Worm (Caenorhabditis elegans) whole organism, L4 larva: Measurements from ENCODE around the gene nhr-269.

Experiments
- D1046.2 ChIP-seq: fragments of 200-800 bp; sonication (Bioruptor generic); IDR thresholded peaks from 2 replicates; pipeline ENCODE4 v1.3.6; 2022; ENCODE audit warnings: missing genetic modification characterization, missing compliant biosample characterization
- F26F4.8 ChIP-seq: fragments of 200-800 bp; sonication (Bioruptor generic); conservative IDR thresholded peaks from 2 replicates; pipeline ENCODE4 v1.3.6; 2022; ENCODE audit warnings: missing genetic modification characterization, missing compliant biosample characterization
- F37D6.2 ChIP-seq: sonication (generic microtip); optimal IDR thresholded peaks from 2 replicates; lab custom pipeline; 2016; ENCODE audit warnings: mild to moderate bottlenecking, missing genetic modification characterization, missing compliant biosample characterization
- F49E8.2 ChIP-seq: sonication (generic microtip); optimal IDR thresholded peaks from 2 replicates; lab custom pipeline; 2016; ENCODE audit warnings: missing compliant biosample characterization, mild to moderate bottlenecking, missing genetic modification characterization, borderline replicate concordance
- Y48G9A.11 ChIP-seq: fragments of 200-800 bp; sonication (Bioruptor generic); IDR thresholded peaks from 2 replicates; pipeline ENCODE4 v1.3.6; 2022; ENCODE audit warnings: missing genetic modification reagents, missing genetic modification characterization, missing compliant biosample characterization
- Y5F2A.4 ChIP-seq: fragments of 200-800 bp; sonication (Bioruptor generic); optimal IDR thresholded peaks from 2 replicates; lab custom pipeline; 2018; ENCODE audit warnings: mild to moderate bottlenecking, missing genetic modification characterization, missing compliant biosample characterization
- attf-4 ChIP-seq: sonication (generic microtip); optimal IDR thresholded peaks from 3 replicates; lab custom pipeline; 2017; ENCODE audit warnings: missing biosample characterization, missing genetic modification characterization
- ceh-44 ChIP-seq: fragments of 200-800 bp; sonication (Bioruptor generic); IDR thresholded peaks from 2 replicates; pipeline ENCODE4 v1.3.6; 2022; ENCODE audit warnings: missing genetic modification reagents, missing genetic modification characterization, missing compliant biosample characterization
- ceh-62 ChIP-seq: sonication (generic microtip); optimal IDR thresholded peaks from 2 replicates; lab custom pipeline; 2017; ENCODE audit warnings: missing biosample characterization, missing genetic modification characterization
- ces-1 ChIP-seq: fragments of 150-350 bp; sonication (generic microtip); optimal IDR thresholded peaks from 4 replicates; lab custom pipeline; 2014; ENCODE audit warnings: missing biosample characterization, missing genetic modification reagents, missing genetic modification characterization
- cey-2 ChIP-seq: sonication (generic microtip); optimal IDR thresholded peaks from 3 replicates; lab custom pipeline; 2017; ENCODE audit warnings: missing genetic modification characterization, mild to moderate bottlenecking, missing compliant biosample characterization, antibody characterized with exemption, borderline replicate concordance; ENCODE audit not compliant: insufficient read depth
- daf-19 ChIP-seq: fragments of 200-800 bp; sonication (Bioruptor generic); conservative IDR thresholded peaks from 2 replicates; pipeline ENCODE4 v1.3.6; 2022; ENCODE audit warnings: missing genetic modification characterization, missing compliant biosample characterization
- dpl-1 ChIP-seq: fragments of 150-350 bp; optimal IDR thresholded peaks from 2 replicates; lab custom pipeline; 2014; ENCODE audit warnings: missing biosample characterization, missing genetic modification reagents, missing genetic modification characterization
- duxl-1 ChIP-seq: sonication (generic microtip); optimal IDR thresholded peaks from 2 replicates; lab custom pipeline; 2016; ENCODE audit warnings: mild to moderate bottlenecking, missing genetic modification characterization, moderate library complexity, missing compliant biosample characterization; ENCODE audit not compliant: poor library complexity
- fos-1 ChIP-seq: fragments of 150-350 bp; optimal IDR thresholded peaks from 2 replicates; lab custom pipeline; 2014; ENCODE audit warnings: missing biosample characterization, missing genetic modification characterization
- hlh-11 ChIP-seq: fragments of 200-800 bp; sonication (Bioruptor generic); optimal IDR thresholded peaks from 2 replicates; lab custom pipeline; 2018; ENCODE audit warnings: mild to moderate bottlenecking, missing genetic modification characterization, missing compliant biosample characterization
- hlh-30 ChIP-seq: sonication (generic microtip); optimal IDR thresholded peaks from 2 replicates; lab custom pipeline; 2017; ENCODE audit warnings: antibody characterized with exemption, mild to moderate bottlenecking, missing genetic modification characterization, missing compliant biosample characterization; ENCODE audit not compliant: insufficient read depth
- jun-1 ChIP-seq: fragments of 150-350 bp; optimal IDR thresholded peaks from 2 replicates; lab custom pipeline; 2014; ENCODE audit warnings: missing biosample characterization, missing genetic modification reagents, missing genetic modification characterization
- lin-13 ChIP-seq: fragments of 150-350 bp; optimal IDR thresholded peaks from 2 replicates; lab custom pipeline; 2014; ENCODE audit warnings: missing biosample characterization, missing genetic modification reagents, missing genetic modification characterization
- lin-38 ChIP-seq: fragments of 200-800 bp; sonication (Bioruptor generic); IDR thresholded peaks from 2 replicates; pipeline ENCODE4 v1.3.6; 2022; ENCODE audit warnings: missing genetic modification reagents, missing genetic modification characterization, missing compliant biosample characterization
- lin-39 ChIP-seq: fragments of 150-350 bp; optimal IDR thresholded peaks from 2 replicates; lab custom pipeline; 2014; ENCODE audit warnings: missing biosample characterization, missing genetic modification reagents, missing genetic modification characterization
- lir-3 ChIP-seq: sonication (generic microtip); optimal IDR thresholded peaks from 2 replicates; lab custom pipeline; 2016; ENCODE audit warnings: mild to moderate bottlenecking, missing genetic modification characterization, missing compliant biosample characterization
- mdt-29 ChIP-seq: fragments of 200-800 bp; sonication (Bioruptor generic); IDR thresholded peaks from 2 replicates; pipeline ENCODE4 v1.3.6; 2022; ENCODE audit warnings: missing genetic modification reagents, missing genetic modification characterization, missing compliant biosample characterization
- mep-1 ChIP-seq: fragments of 150-350 bp; sonication (generic microtip); optimal IDR thresholded peaks from 3 replicates; lab custom pipeline; 2014; ENCODE audit warnings: missing biosample characterization, missing genetic modification characterization
- mxl-2 ChIP-seq: fragments of 200-800 bp; sonication (Bioruptor generic); conservative IDR thresholded peaks from 2 replicates; pipeline ENCODE4 v1.3.6; 2022; ENCODE audit warnings: missing genetic modification reagents, missing genetic modification characterization, missing compliant biosample characterization
- mxl-3 ChIP-seq: fragments of 200-800 bp; sonication (Bioruptor generic); optimal IDR thresholded peaks from 2 replicates; lab custom pipeline; 2018; ENCODE audit warnings: mild to moderate bottlenecking, missing genetic modification characterization, missing compliant biosample characterization
- nhr-28 ChIP-seq: fragments of 150-350 bp; optimal IDR thresholded peaks from 2 replicates; lab custom pipeline; 2014; ENCODE audit warnings: missing biosample characterization, missing genetic modification characterization
- nhr-41 ChIP-seq: fragments of 200-800 bp; sonication (Bioruptor generic); IDR thresholded peaks from 2 replicates; pipeline ENCODE4 v1.3.6; 2022; ENCODE audit warnings: missing genetic modification reagents, missing genetic modification characterization, missing compliant biosample characterization
- nhr-42 ChIP-seq: fragments of 200-800 bp; sonication (Bioruptor generic); IDR thresholded peaks from 2 replicates; pipeline ENCODE4 v1.3.6; 2022; ENCODE audit warnings: missing genetic modification characterization, missing compliant biosample characterization
- nhr-6 ChIP-seq: fragments of 150-350 bp; optimal IDR thresholded peaks from 2 replicates; lab custom pipeline; 2014; ENCODE audit warnings: missing biosample characterization, missing genetic modification characterization
- set-16 ChIP-seq: fragments of 200-800 bp; sonication (Bioruptor generic); IDR thresholded peaks from 2 replicates; pipeline ENCODE4 v1.3.6; 2022; ENCODE audit warnings: missing genetic modification reagents, missing genetic modification characterization, missing compliant biosample characterization
- skn-1 ChIP-seq: fragments of 150-350 bp; optimal IDR thresholded peaks from 2 replicates; lab custom pipeline; 2014; ENCODE audit warnings: missing biosample characterization, missing genetic modification characterization
- spr-3 ChIP-seq: fragments of 200-800 bp; sonication (Bioruptor generic); optimal IDR thresholded peaks from 2 replicates; lab custom pipeline; 2018; ENCODE audit warnings: mild to moderate bottlenecking, missing genetic modification characterization, missing compliant biosample characterization
- tra-1 ChIP-seq: fragments of 200-800 bp; sonication (Bioruptor generic); IDR thresholded peaks from 2 replicates; pipeline ENCODE4 v1.3.6; 2022; ENCODE audit warnings: missing genetic modification reagents, missing genetic modification characterization, missing compliant biosample characterization
- unc-130 ChIP-seq: sonication (generic microtip); optimal IDR thresholded peaks from 2 replicates; lab custom pipeline; 2016; ENCODE audit warnings: missing genetic modification reagents, missing genetic modification characterization, missing compliant biosample characterization
- vab-7 ChIP-seq: fragments of 200-800 bp; sonication (Bioruptor generic); IDR thresholded peaks from 2 replicates; pipeline ENCODE4 v1.3.6; 2022; ENCODE audit warnings: missing genetic modification reagents, missing genetic modification characterization, missing compliant biosample characterization
- zfp-3 ChIP-seq: fragments of 200-800 bp; sonication (Bioruptor generic); conservative IDR thresholded peaks from 2 replicates; pipeline ENCODE4 v1.3.6; 2022; ENCODE audit warnings: missing genetic modification reagents, missing genetic modification characterization, missing compliant biosample characterization

Gene nhr-269

DNA sequence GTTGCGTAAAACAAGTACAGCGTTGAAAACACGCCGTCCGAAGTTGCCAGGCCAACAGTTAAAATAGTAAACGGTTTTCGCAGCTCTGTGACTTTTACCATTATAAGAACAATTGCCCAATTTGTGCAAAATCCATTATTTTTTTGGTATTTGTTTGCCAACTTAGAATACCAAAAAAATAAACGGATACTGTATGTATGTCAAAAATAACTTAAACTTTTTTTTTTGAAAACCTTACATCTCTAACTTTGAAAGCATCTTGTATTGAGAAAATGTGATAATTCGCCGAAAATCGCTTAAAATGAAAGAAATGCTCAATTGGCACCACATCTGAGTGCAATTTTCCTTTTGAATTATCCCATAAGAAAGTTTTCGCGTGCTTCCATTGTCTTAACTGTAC is 29.1 kb upstream of the nhr-269 start, which contains the start of gene fbxa-199:
TSS of gene fbxa-199 (minus strand) at position 101 of the 400 bp plus-strand sequence.
- TF ChIP-seq jun-1 (no peak), lin-13 (GFP tag; lab: Kevin White, UChicago) (no peak), fos-1 (tag; lab: Kevin White, UChicago) (no peak), F49E8.2 (tag; lab: Kevin White, UChicago) (no peak), nhr-42 (GFP tag; lab: Robert Waterston, UW) (no peak), ceh-62 (tag; lab: Kevin White, UChicago) (no peak), spr-3 (GFP tag; lab: Kevin White, UChicago) (no peak), mdt-29 (GFP tag; lab: Robert Waterston, UW) (no peak), F26F4.8 (GFP tag; lab: Robert Waterston, UW) (no peak), Y5F2A.4 (GFP tag; lab: Kevin White, UChicago) (no peak), mxl-2 (GFP tag; lab: Robert Waterston, UW) (no peak), D1046.2 (GFP tag; lab: Robert Waterston, UW) (no peak)

DNA sequence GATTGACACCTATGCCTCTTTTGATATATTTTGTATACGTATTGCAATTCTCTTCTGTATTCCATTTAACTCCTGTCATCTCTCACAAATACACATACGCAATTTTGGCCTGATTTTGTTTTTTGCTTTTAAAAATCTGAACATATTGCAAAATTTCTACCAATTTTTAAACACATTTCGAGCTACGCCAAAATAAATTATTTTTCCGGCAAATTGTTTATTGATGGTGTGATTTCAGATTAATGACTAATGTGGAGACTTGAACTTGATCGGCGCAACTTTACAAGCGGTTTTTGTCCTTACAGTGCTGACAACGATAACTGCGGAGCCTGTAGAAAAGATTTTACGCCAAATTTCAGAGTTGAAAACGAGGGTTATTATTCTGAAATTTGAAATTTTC is 27.5 kb upstream of the nhr-269 start:
- TF ChIP-seq daf-19 = no peak
- TF ChIP-seq hlh-30 (tag; lab: Kevin White, UChicago) = no peak
- no peak for TF ChIP-seq nhr-28 (tag; lab: Kevin White, UChicago)
- TF ChIP-seq attf-4 = no peak
- no peak for TF ChIP-seq set-16
- no peak for TF ChIP-seq ces-1 (GFP tag; lab: Kevin White, UChicago)
- no peak for TF ChIP-seq zfp-3 (GFP tag; lab: Robert Waterston, UW)
- no peak for TF ChIP-seq tra-1 (GFP tag; lab: Robert Waterston, UW)
- TF ChIP-seq unc-130 = no peak
- no peak for TF ChIP-seq skn-1 (tag; lab: Kevin White, UChicago)
- TF ChIP-seq cey-2 (tag; lab: Kevin White, UChicago) = no peak
- TF ChIP-seq mep-1 (tag; lab: Kevin White, UChicago) = no peak
- TF ChIP-seq nhr-41 (GFP tag; lab: Robert Waterston, UW) = no peak
- no peak for TF ChIP-seq lir-3 (tag; lab: Kevin White, UChicago)
- no peak for TF ChIP-seq vab-7
- no peak for TF ChIP-seq lin-39
- no peak for TF ChIP-seq mxl-3 (GFP tag; lab: Kevin White, UChicago)

DNA sequence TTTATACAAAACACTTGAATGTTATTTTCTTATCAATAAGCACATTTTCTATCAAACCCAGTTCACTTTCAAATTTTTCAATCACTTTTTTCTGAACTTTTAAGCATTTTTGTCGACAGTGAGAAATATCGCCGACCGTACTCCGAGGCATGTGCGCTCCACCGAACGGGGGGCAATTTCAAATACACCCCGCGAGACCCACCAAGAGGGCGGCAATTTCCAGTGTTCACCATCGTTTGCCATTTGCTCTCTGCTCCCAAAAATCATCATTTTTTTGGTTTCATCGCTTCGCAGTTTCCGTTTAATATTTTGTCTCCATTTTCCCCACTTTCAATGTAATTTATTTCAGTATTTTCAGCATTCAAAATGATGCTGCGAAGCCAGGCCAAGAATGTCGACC is 25.7 kb upstream of the nhr-269 start, which contains the start of gene cyb-3:
TSS of gene cyb-3 (plus strand) at position 350 of the 400 bp plus-strand sequence.
- TF ChIP-seq lin-38 (GFP tag; lab: Robert Waterston, UW) (peak; percentile 90), F37D6.2 (tag; lab: Kevin White, UChicago) (no peak), duxl-1 (tag; lab: Kevin White, UChicago) (no peak), unc-130 (peak; percentile 30), fos-1 (tag; lab: Kevin White, UChicago) (no peak), Y48G9A.11 (GFP tag; lab: Robert Waterston, UW) (0 out of 2 replicates have a peak, but pooled peaks have one; percentile 32)
- TF ChIP-seq, all 104 proteins: peak for 3

DNA sequence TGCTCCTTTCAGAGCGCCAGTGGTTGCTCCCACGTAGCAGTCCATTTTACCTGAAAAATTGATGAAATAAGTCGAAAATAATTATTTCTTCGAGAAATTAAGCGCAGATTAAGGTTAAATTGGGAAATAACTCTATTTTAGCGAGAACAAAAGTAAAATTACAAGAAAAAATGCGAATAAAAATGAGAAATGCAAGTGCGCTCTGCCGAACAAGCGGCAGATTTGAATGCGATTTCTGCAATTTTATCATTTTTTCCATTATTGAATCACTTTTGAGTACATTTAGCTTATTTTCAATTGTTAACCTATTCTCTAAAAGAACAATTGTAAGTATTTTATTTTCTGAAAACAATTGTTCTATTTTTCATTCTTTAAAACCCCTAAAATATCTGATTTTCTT is 25.3 kb upstream of the nhr-269 start, which contains the start of gene T06E6.1:
TSS of gene T06E6.1 (minus strand) at position 56 of the 400 bp plus-strand sequence.
- TF ChIP-seq ceh-44 (GFP tag; lab: Robert Waterston, UW) = no peak
- TF ChIP-seq hlh-11 (tag; lab: Kevin White, UChicago) = no peak
- TF ChIP-seq tra-1 (GFP tag; lab: Robert Waterston, UW) = no peak
- peak; percentile 71 for TF ChIP-seq nhr-6 (tag; lab: Kevin White, UChicago)
- peak; percentile 66 for TF ChIP-seq dpl-1
- TF ChIP-seq lin-38 (GFP tag; lab: Robert Waterston, UW) = peak; percentile 54
